Fruit fly (Drosophila melanogaster) whole organism, embryonic: ENCODE data around the gene Sec24CD.

Source experiments
- Ada2b ChIP-seq: fragments of 200-800 bp; sonication (Bioruptor generic); IDR thresholded peaks from 2 replicates; pipeline ENCODE4 v1.3.6; 2022; ENCODE audit warnings: missing biosample characterization, missing genetic modification characterization
- CG10209 ChIP-seq: fragments of 200-800 bp; sonication (Bioruptor generic); optimal IDR thresholded peaks from 3 replicates; lab custom pipeline; 2017; ENCODE audit warnings: missing biosample characterization, mild to moderate bottlenecking, missing genetic modification characterization, missing genetic modification reagents
- CG10274 ChIP-seq: fragments of 200-800 bp; sonication (Bioruptor generic); optimal IDR thresholded peaks from 3 replicates; lab custom pipeline; 2017; ENCODE audit warnings: missing biosample characterization, mild to moderate bottlenecking, missing genetic modification characterization
- CG11504 ChIP-seq: fragments of 200-800 bp; sonication (Bioruptor generic); optimal IDR thresholded peaks from 3 replicates; lab custom pipeline; 2019; ENCODE audit warnings: missing biosample characterization, mild to moderate bottlenecking, missing genetic modification characterization, moderate library complexity
- CG1233 ChIP-seq: fragments of 200-800 bp; sonication (Bioruptor generic); optimal IDR thresholded peaks from 4 replicates; lab custom pipeline; 2018; ENCODE audit warnings: missing biosample characterization, mild to moderate bottlenecking, missing genetic modification characterization
- CG12769 ChIP-seq: fragments of 200-800 bp; sonication (Bioruptor generic); optimal IDR thresholded peaks from 2 replicates; lab custom pipeline; 2019; ENCODE audit warnings: missing biosample characterization, mild to moderate bottlenecking, missing genetic modification characterization, moderate library complexity
- CG13775 ChIP-seq: fragments of 200-800 bp; sonication (Bioruptor generic); optimal IDR thresholded peaks from 3 replicates; lab custom pipeline; 2017; ENCODE audit warnings: missing biosample characterization, mild to moderate bottlenecking, missing genetic modification characterization
- CG15514 ChIP-seq: fragments of 200-800 bp; sonication (Bioruptor generic); optimal IDR thresholded peaks from 3 replicates; lab custom pipeline; 2017; ENCODE audit warnings: missing biosample characterization, missing genetic modification characterization, mild to moderate bottlenecking, moderate library complexity, missing genetic modification reagents
- CG17328 ChIP-seq: fragments of 200-800 bp; sonication (Bioruptor generic); IDR thresholded peaks from 2 replicates; pipeline ENCODE4 v1.3.6; 2022; ENCODE audit warnings: missing biosample characterization, missing genetic modification characterization
- CG1832 ChIP-seq: fragments of 200-800 bp; sonication (Bioruptor generic); optimal IDR thresholded peaks from 2 replicates; lab custom pipeline; 2017; ENCODE audit warnings: missing biosample characterization, mild to moderate bottlenecking, missing genetic modification characterization, inconsistent platforms
- CG18599 ChIP-seq: fragments of 200-800 bp; sonication (Bioruptor generic); optimal IDR thresholded peaks from 3 replicates; lab custom pipeline; 2017; ENCODE audit warnings: missing biosample characterization, missing genetic modification characterization, mild to moderate bottlenecking, moderate library complexity, missing genetic modification reagents
- CG18764 ChIP-seq: fragments of 200-800 bp; sonication (Bioruptor generic); optimal IDR thresholded peaks from 3 replicates; lab custom pipeline; 2016; ENCODE audit warnings: missing biosample characterization, missing genetic modification characterization
- CG2120 ChIP-seq: fragments of 200-800 bp; sonication (Bioruptor generic); optimal IDR thresholded peaks from 3 replicates; lab custom pipeline; 2016; ENCODE audit warnings: missing biosample characterization, missing genetic modification characterization
- CG3065 ChIP-seq: fragments of 200-800 bp; sonication (Bioruptor generic); optimal IDR thresholded peaks from 2 replicates; lab custom pipeline; 2016; ENCODE audit warnings: missing biosample characterization, missing genetic modification characterization
- CG31365 ChIP-seq: fragments of 200-800 bp; sonication (Bioruptor generic); optimal IDR thresholded peaks from 2 replicates; lab custom pipeline; 2018; ENCODE audit warnings: missing biosample characterization, mild to moderate bottlenecking, missing genetic modification characterization
- CG33213 ChIP-seq: fragments of 200-800 bp; sonication (Bioruptor generic); optimal IDR thresholded peaks from 3 replicates; lab custom pipeline; 2016; ENCODE audit warnings: missing biosample characterization, missing genetic modification characterization
- CG34376 ChIP-seq: fragments of 200-800 bp; sonication (Bioruptor generic); optimal IDR thresholded peaks from 2 replicates; lab custom pipeline; 2018; ENCODE audit warnings: missing biosample characterization, mild to moderate bottlenecking, missing genetic modification characterization
- CG4360 ChIP-seq: fragments of 200-800 bp; sonication (Bioruptor generic); IDR thresholded peaks from 2 replicates; pipeline ENCODE4 v1.3.6; 2022; ENCODE audit warnings: missing biosample characterization, missing genetic modification characterization
- CG6254 ChIP-seq: fragments of 200-800 bp; sonication (Bioruptor generic); optimal IDR thresholded peaks from 3 replicates; lab custom pipeline; 2017; ENCODE audit warnings: mild to moderate bottlenecking, missing biosample characterization, missing genetic modification reagents, missing genetic modification characterization
- CG9215 ChIP-seq: fragments of 200-800 bp; sonication (Bioruptor generic); IDR thresholded peaks from 2 replicates; pipeline ENCODE4 v1.3.6; 2022; ENCODE audit warnings: missing biosample characterization, missing genetic modification characterization
- CG9932 ChIP-seq: fragments of 200-800 bp; sonication (Bioruptor generic); IDR thresholded peaks from 2 replicates; pipeline ENCODE4 v1.3.6; 2022; ENCODE audit warnings: missing biosample characterization, missing genetic modification characterization
- Deaf1 ChIP-seq: fragments of 200-800 bp; optimal IDR thresholded peaks from 3 replicates; lab custom pipeline; 2019; ENCODE audit warnings: missing biosample characterization, mild to moderate bottlenecking, missing genetic modification characterization, moderate library complexity
- Dip3 ChIP-seq: fragments of 200-800 bp; sonication (Bioruptor generic); optimal IDR thresholded peaks from 3 replicates; lab custom pipeline; 2016; ENCODE audit warnings: missing biosample characterization, missing genetic modification characterization
- HHEX ChIP-seq: fragments of 200-800 bp; sonication (Bioruptor generic); optimal IDR thresholded peaks from 3 replicates; lab custom pipeline; 2017; ENCODE audit warnings: missing biosample characterization, mild to moderate bottlenecking, missing genetic modification characterization, missing genetic modification reagents
- Hr39 ChIP-seq: fragments of >200 bp; optimal IDR thresholded peaks from 2 replicates; lab custom pipeline; 2017
- Kr ChIP-seq: fragments of 200-800 bp; sonication (Bioruptor generic); optimal IDR thresholded peaks from 2 replicates; lab custom pipeline; 2017; ENCODE audit warnings: missing biosample characterization, mild to moderate bottlenecking, missing genetic modification characterization
- Lhr ChIP-seq: fragments of 200-800 bp; sonication (Bioruptor generic); optimal IDR thresholded peaks from 3 replicates; lab custom pipeline; 2017; ENCODE audit warnings: mild to moderate bottlenecking, missing biosample characterization, missing genetic modification reagents, missing genetic modification characterization
- Meics ChIP-seq: fragments of 200-800 bp; sonication (Bioruptor generic); optimal IDR thresholded peaks from 2 replicates; lab custom pipeline; 2017; ENCODE audit warnings: missing biosample characterization, mild to moderate bottlenecking, missing genetic modification characterization
- Nf-YB ChIP-seq: fragments of 200-800 bp; sonication (Bioruptor generic); optimal IDR thresholded peaks from 3 replicates; lab custom pipeline; 2019; ENCODE audit warnings: missing biosample characterization, mild to moderate bottlenecking, missing genetic modification characterization, moderate library complexity
- PHDP ChIP-seq: fragments of 200-800 bp; sonication (Bioruptor generic); optimal IDR thresholded peaks from 3 replicates; lab custom pipeline; 2018; ENCODE audit warnings: missing biosample characterization, mild to moderate bottlenecking, missing genetic modification characterization, moderate library complexity
- Side ChIP-seq: fragments of 200-800 bp; sonication (Bioruptor generic); optimal IDR thresholded peaks from 2 replicates; lab custom pipeline; 2016; ENCODE audit warnings: missing biosample characterization, missing genetic modification characterization
- Sry-δ ChIP-seq: fragments of 200-800 bp; sonication (Bioruptor generic); optimal IDR thresholded peaks from 2 replicates; lab custom pipeline; 2016; ENCODE audit warnings: missing biosample characterization, missing genetic modification characterization
- al ChIP-seq: fragments of 200-800 bp; sonication (Bioruptor generic); IDR thresholded peaks from 2 replicates; pipeline ENCODE4 v1.3.6; 2022; ENCODE audit warnings: missing biosample characterization, missing genetic modification characterization
- bcd ChIP-seq: fragments of 200-800 bp; sonication (Bioruptor generic); optimal IDR thresholded peaks from 2 replicates; lab custom pipeline; 2017; ENCODE audit warnings: missing biosample characterization, mild to moderate bottlenecking, missing genetic modification characterization
- croc ChIP-seq: fragments of 200-800 bp; sonication (Bioruptor generic); conservative IDR thresholded peaks from 3 replicates; pipeline ENCODE4 v1.3.6; 2022; ENCODE audit warnings: missing biosample characterization, missing genetic modification characterization
- disco-r ChIP-seq: fragments of 200-800 bp; sonication (Bioruptor generic); optimal IDR thresholded peaks from 2 replicates; lab custom pipeline; 2016; ENCODE audit warnings: missing biosample characterization, missing genetic modification characterization
- eve ChIP-seq, 2 experiments: fragments of >200 bp; optimal IDR thresholded peaks; 2 replicates each; lab custom pipeline; 2017; ENCODE audit warnings: missing biosample characterization in 2 of 2, missing genetic modification characterization in 2 of 2
- exex ChIP-seq: fragments of 200-800 bp; sonication (Bioruptor generic); optimal IDR thresholded peaks from 4 replicates; lab custom pipeline; 2018; ENCODE audit warnings: missing biosample characterization, mild to moderate bottlenecking, missing genetic modification characterization, moderate library complexity
- fd96Cb ChIP-seq: fragments of 200-800 bp; sonication (Bioruptor generic); optimal IDR thresholded peaks from 2 replicates; lab custom pipeline; 2018; ENCODE audit warnings: missing biosample characterization, mild to moderate bottlenecking, missing genetic modification characterization, moderate library complexity
- fru ChIP-seq: fragments of >200 bp; optimal IDR thresholded peaks from 2 replicates; lab custom pipeline; 2017
- kay ChIP-seq: fragments of 200-800 bp; sonication (Bioruptor generic); optimal IDR thresholded peaks from 2 replicates; lab custom pipeline; 2016; ENCODE audit warnings: missing biosample characterization, missing genetic modification characterization
- lbe ChIP-seq: fragments of 200-800 bp; sonication (Bioruptor generic); optimal IDR thresholded peaks from 2 replicates; lab custom pipeline; 2016; ENCODE audit warnings: missing biosample characterization, mild to moderate bottlenecking, missing genetic modification characterization
- mirr ChIP-seq: fragments of 200-800 bp; sonication (Bioruptor generic); optimal IDR thresholded peaks from 3 replicates; lab custom pipeline; 2018; ENCODE audit warnings: missing biosample characterization, mild to moderate bottlenecking, missing genetic modification characterization
- pnt ChIP-seq: fragments of 200-800 bp; sonication (Bioruptor generic); optimal IDR thresholded peaks from 3 replicates; lab custom pipeline; 2016; ENCODE audit warnings: missing biosample characterization, missing genetic modification characterization
- rib ChIP-seq: fragments of 200-800 bp; sonication (Bioruptor generic); IDR thresholded peaks from 2 replicates; pipeline ENCODE4 v1.3.6; 2022; ENCODE audit warnings: missing biosample characterization, missing genetic modification characterization
- sim ChIP-seq: fragments of 200-800 bp; sonication (Bioruptor generic); IDR thresholded peaks from 2 replicates; pipeline ENCODE4 v1.3.6; 2022; ENCODE audit warnings: missing biosample characterization, missing genetic modification characterization
- stwl ChIP-seq: fragments of 200-800 bp; sonication (Bioruptor generic); optimal IDR thresholded peaks from 3 replicates; lab custom pipeline; 2018; ENCODE audit warnings: missing biosample characterization, mild to moderate bottlenecking, missing genetic modification characterization, moderate library complexity
- wek ChIP-seq: fragments of 200-800 bp; sonication (Bioruptor generic); optimal IDR thresholded peaks from 3 replicates; lab custom pipeline; 2018; ENCODE audit warnings: missing biosample characterization, mild to moderate bottlenecking, missing genetic modification characterization, moderate library complexity

Sec24CD gene

DNA sequence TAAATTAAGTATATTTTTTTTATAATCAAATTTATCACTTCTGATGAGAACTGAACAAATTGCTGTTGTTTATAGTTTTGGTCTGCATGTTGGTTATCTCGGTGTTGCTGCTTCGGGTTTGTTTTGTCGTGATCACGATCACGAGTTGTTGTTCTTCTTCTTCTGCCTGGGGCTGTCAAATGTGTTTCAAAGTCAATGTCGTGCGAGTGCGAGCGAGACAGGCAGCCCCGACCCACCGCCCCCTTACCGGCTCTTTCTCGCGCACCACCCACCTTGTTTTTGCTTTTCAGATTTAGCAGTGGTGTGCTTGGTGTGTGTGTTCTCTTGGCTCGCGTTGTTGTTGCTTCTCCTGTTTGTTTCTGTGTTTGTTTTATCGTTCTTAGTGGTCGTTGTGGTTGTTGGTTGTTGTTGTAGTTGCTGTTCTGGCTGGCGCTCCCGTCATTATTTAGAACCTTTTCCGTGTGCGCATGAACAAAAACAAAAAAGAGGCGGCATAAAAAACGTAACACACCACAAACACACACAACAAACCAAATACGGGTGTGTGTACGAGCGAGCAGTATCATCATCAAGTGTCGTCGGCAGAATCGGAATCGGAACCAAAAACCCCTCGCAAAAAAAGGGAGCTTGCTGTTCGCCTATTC, 39.0 kb downstream of the Sec24CD start, which contains the start of gene COX7AL2 (continued):
- TF ChIP-seq kay: no peak
- peak; percentile 38 for TF ChIP-seq CG10274 (GFP tag; lab: Kevin White, UChicago)
- TF ChIP-seq CG1233 (GFP tag; lab: Kevin White, UChicago): peak; percentile 7
- TF ChIP-seq CG13775 (GFP tag; lab: Kevin White, UChicago): peak; percentile 24
- TF ChIP-seq CG17328 (GFP tag; lab: Robert Waterston, UW): no peak
- no peak for TF ChIP-seq CG4360 (GFP tag; lab: Robert Waterston, UW)
- peak; percentile 64 for TF ChIP-seq CG1832 (GFP tag; lab: Kevin White, UChicago)
- TF ChIP-seq disco-r (GFP tag; lab: Kevin White, UChicago): no peak
- TF ChIP-seq CG33213 (GFP tag; lab: Kevin White, UChicago): no peak
- TF ChIP-seq lbe (GFP tag; lab: Kevin White, UChicago): no peak
- no peak for TF ChIP-seq Sry-δ (GFP tag; lab: Kevin White, UChicago)
- peak; percentile 5 for TF ChIP-seq Meics (GFP tag; lab: Kevin White, UChicago)
- TF ChIP-seq Deaf1 (tag; lab: Kevin White, UChicago): peak; percentile 18
- TF ChIP-seq CG15514 (GFP tag; lab: Kevin White, UChicago): peak; percentile 19
- no peak for TF ChIP-seq Ada2b (GFP tag; lab: Robert Waterston, UW)
- TF ChIP-seq CG2120: no peak
- TF ChIP-seq Nf-YB: peak; percentile 14
- no peak for TF ChIP-seq CG9215 (GFP tag; lab: Robert Waterston, UW)
- no peak for TF ChIP-seq CG6254 (GFP tag; lab: Kevin White, UChicago)
- TF ChIP-seq exex (tag; lab: Kevin White, UChicago): peak; percentile 34

DNA sequence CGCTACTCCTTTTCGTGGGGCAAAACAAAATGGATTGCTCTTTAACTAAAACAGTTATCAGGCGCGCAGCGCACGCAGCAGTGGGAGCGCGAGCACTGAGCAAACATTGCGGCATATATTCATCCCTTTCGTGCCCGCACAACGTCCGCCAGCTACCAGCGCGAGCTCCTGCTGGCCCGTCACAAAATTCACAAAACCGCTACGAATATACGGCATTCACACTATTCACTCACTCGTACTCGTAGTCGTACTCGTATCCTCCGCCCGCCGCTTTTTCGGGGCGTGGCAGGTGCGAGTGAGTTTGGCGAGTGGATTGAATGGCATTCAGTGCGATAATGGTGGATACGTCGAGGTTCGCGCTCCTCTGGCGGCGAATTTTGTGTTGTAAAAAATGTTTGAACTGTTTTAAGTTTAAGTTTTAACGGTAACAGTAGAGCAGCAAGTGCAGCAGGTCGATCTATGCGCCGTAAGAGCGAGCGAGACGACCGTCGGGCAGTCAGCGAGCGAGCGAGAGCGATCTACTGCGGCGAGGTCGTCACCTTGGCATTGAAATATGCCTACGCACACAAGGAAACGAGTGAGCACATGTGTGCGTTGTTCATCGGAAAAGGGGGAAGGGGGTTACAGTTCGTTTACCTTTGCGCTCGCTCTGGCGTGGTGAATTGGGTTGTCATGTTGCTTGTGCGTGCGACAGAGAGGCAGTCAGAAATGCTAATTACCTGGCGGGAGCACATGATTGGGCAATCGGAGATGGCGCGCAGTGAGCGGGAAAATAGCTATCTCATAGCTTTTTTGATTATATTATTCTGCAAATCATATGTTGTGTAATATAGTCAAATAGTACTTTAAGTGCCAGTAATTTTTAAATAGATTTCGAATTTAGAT, 39.8 kb downstream of the Sec24CD start:
- TF ChIP-seq CG9932 (GFP tag; lab: Robert Waterston, UW) (no peak), Dip3 (GFP tag; lab: Kevin White, UChicago) (peak; percentile 19), sim (no peak), Meics (GFP tag; lab: Kevin White, UChicago) (peak; percentile 77), CG18599 (GFP tag; lab: Kevin White, UChicago) (peak; percentile 73), al (GFP tag; lab: Robert Waterston, UW) (no peak), pnt (GFP tag; lab: Kevin White, UChicago) (no peak), mirr (GFP tag; lab: Kevin White, UChicago) (peak; percentile 86), bcd (GFP tag; lab: Kevin White, UChicago) (no peak), Hr39 (no peak), CG11504 (tag; lab: Kevin White, UChicago) (peak; percentile 69), CG34376 (GFP tag; lab: Kevin White, UChicago) (peak; percentile 98), Lhr (GFP tag; lab: Kevin White, UChicago) (peak; percentile 100), stwl (peak; percentile 18), eve (GFP tag; optimal IDR thresholded peaks at IDR 0.05; lab: Kevin White, UChicago) (no peak), wek (GFP tag; lab: Kevin White, UChicago) (peak; percentile 46), CG3065 (GFP tag; lab: Kevin White, UChicago) (peak; percentile 99), fd96Cb (tag; lab: Kevin White, UChicago) (no peak), Kr (peak; percentile 49), fru (lab: Kevin White, UChicago) (peak; percentile 10), HHEX (GFP tag; lab: Kevin White, UChicago) (peak; percentile 76), CG12769 (tag; lab: Kevin White, UChicago) (peak; percentile 94), CG10209 (GFP tag; lab: Kevin White, UChicago) (peak; percentile 69), croc (GFP tag; lab: Robert Waterston, UW) (no peak), rib (GFP tag; lab: Robert Waterston, UW) (no peak), CG31365 (peak; percentile 63), PHDP (tag; lab: Kevin White, UChicago) (peak; percentile 51), CG18764 (GFP tag; lab: Kevin White, UChicago) (peak; percentile 4), Side (GFP tag; lab: Kevin White, UChicago) (peak; percentile 59)
